Fruit fly (Drosophila melanogaster) whole organism: ENCODE measurements around the gene CG8043.

Source experiments
- CG8478 ChIP-seq: fragments of >200 bp; optimal IDR thresholded peaks from 2 replicates; lab custom pipeline; 2018; ENCODE audit warnings: inconsistent platforms
- Dll ChIP-seq: fragments of >200 bp; optimal IDR thresholded peaks from 2 replicates; lab custom pipeline; 2017
- EcR ChIP-seq, 2 experiments: fragments of >200 bp; optimal IDR thresholded peaks; 2 replicates each; lab custom pipeline; 2017; ENCODE audit warnings: missing biosample characterization in 2 of 2, missing genetic modification characterization in 2 of 2, missing genetic modification reagents in 2 of 2
- pan ChIP-seq: fragments of >200 bp; optimal IDR thresholded peaks from 2 replicates; lab custom pipeline; 2017
- usp ChIP-seq: fragments of >200 bp; optimal IDR thresholded peaks from 2 replicates; lab custom pipeline; 2017; ENCODE audit warnings: missing biosample characterization, missing genetic modification characterization, mixed read lengths

dm6 chr3R:8659200-8659897 lies 17.4 kb upstream of the CG8043 start:
- TF ChIP-seq usp (GFP tag; lab: Kevin White, UChicago) (no peak), CG8478 (lab: Kevin White, UChicago) (peak; percentile 45), pan (no peak), EcR (GFP tag; optimal IDR thresholded peaks at IDR 0.05; lab: Kevin White, UChicago) (no peak), Dll (lab: Kevin White, UChicago) (no peak)
